Fruit fly (Drosophila melanogaster): ENCODE data around the gene SmydA-9.

Gene SmydA-9

DNA sequence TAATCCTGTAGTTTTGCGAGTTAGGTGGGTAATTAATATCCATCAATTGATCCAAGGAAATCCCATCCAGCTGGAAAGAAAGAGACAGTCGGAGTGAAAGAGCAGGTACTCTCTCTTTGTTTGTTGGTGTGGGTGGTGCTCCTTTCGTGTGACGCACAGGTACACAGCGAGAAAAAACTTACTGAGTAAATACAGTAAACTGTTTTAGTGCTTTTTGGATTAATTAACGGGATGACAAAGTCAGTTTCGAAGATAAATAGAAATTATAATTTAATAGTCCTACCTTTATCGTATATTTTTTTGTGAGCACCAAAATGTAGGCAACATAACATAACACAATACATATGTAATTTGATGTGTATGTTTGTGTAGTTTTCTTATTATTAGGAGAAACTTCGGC is 37.4 kb upstream of the SmydA-9 start:
- TF ChIP-seq CG34367 (tag; optimal IDR thresholded peaks at IDR 0.05) (peak; percentile 36), gl (tag; optimal IDR thresholded peaks at IDR 0.05) (no peak), CG8159 (tag; optimal IDR thresholded peaks at IDR 0.05) (peak; percentile 58), CG17806 (tag; optimal IDR thresholded peaks at IDR 0.05) (peak; percentile 53), CG32121 (GFP tag; IDR thresholded peaks at IDR 0.05) (no peak), CG9948 (tag; optimal IDR thresholded peaks at IDR 0.05) (peak; percentile 31), CG8301 (tag; optimal IDR thresholded peaks at IDR 0.05) (peak; percentile 58), CG15710 (tag; optimal IDR thresholded peaks at IDR 0.05) (peak; percentile 52), Pif1B (GFP tag; optimal IDR thresholded peaks at IDR 0.05) (peak; percentile 29), Ets98B (GFP tag; IDR thresholded peaks at IDR 0.05) (peak; percentile 33; the same call in 1 of the 2 replicates), CG4496 (GFP tag; IDR thresholded peaks at IDR 0.05) (peak; percentile 65; the same call in 2 of the 3 replicates), CG12605 (GFP tag; IDR thresholded peaks at IDR 0.05) (peak; percentile 64), Pif1A (GFP tag; optimal IDR thresholded peaks at IDR 0.05) (no peak)

DNA sequence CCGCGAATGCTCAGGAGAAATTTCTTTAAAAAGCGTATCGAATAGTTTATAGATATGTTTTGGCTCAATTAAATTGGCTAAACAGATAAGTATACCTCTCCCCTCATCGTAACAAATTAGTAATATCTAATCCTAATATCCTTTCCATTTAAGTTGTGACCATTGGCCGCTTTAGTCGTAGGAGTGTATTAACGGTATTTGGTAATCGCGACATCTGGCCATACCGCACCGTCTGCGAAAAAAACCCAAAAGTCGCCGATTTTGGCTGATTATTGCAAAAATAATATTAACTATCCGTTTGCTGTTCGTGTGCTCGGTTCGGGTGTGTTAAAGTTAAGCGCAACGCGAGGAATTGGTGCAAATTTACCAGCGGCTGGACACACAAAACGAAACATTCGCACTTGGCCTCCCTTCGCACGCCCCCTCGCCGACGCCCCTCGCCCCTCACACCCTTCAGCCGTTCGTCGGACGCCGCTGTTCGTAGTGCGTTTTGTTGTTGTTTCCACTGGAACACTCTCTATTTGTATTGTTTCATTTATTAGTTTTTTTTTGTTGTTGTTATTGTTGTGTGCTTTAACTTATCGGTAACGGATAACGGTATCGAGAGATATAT is 36.6 kb upstream of the SmydA-9 start, which contains the start of the genes amx and Dsor1:
Gene amx, minus strand, starts transcription at position 166 of the 613 bp plus-strand sequence.
Gene Dsor1, plus strand, starts transcription at position 172 of the 613 bp plus-strand sequence.
- no peak for TF ChIP-seq Pif1B (GFP tag; optimal IDR thresholded peaks at IDR 0.05)
- TF ChIP-seq D1 (tag; optimal IDR thresholded peaks at IDR 0.05) = no peak
- no peak for TF ChIP-seq CG15710 (tag; optimal IDR thresholded peaks at IDR 0.05)
- no peak for TF ChIP-seq CG34367 (tag; optimal IDR thresholded peaks at IDR 0.05)
- TF ChIP-seq rn (GFP tag; IDR thresholded peaks at IDR 0.05) = no peak

DNA sequence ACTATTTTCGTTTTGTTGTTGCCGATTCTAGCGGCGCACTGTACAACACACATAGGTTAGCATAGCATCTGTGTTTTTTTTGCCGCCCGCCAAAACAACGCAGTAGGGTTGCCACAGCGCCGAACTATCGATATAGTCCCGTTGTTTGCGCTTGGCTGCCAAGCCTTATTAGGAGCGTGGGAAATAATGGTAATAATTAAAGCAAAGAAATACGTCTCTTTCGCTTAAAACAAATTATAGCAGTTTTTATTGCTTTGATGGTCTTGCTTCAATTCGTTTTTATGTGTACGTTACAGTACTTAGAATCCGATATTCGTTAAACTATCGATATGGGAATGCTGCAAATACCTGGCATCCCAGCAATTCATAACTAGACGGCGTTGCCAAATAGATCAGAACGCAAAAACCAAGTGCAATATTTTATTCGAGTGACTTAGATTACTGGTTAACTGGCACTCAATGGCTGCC is 32.8 kb upstream of the SmydA-9 start, which contains the start of the genes mxc and Larp7:
Gene mxc, minus strand, starts transcription at position 51 of the 468 bp plus-strand sequence.
Gene Larp7, plus strand, starts transcription at position 401 of the 468 bp plus-strand sequence.
- 0 out of 2 replicates have a peak, but pooled peaks have one; percentile 9 for TF ChIP-seq Ets98B (GFP tag; IDR thresholded peaks at IDR 0.05)
- TF ChIP-seq Snoo (tag; optimal IDR thresholded peaks at IDR 0.05) = no peak
- peak; percentile 53 for TF ChIP-seq CG15710 (tag; optimal IDR thresholded peaks at IDR 0.05)
- no peak for TF ChIP-seq CG32121 (GFP tag; IDR thresholded peaks at IDR 0.05)
- peak; percentile 47; the same call in 1 of the 3 replicates for TF ChIP-seq fd96Ca (GFP tag; IDR thresholded peaks at IDR 0.05)
- peak; percentile 13 for TF ChIP-seq CG9948 (tag; optimal IDR thresholded peaks at IDR 0.05)
- no peak for TF ChIP-seq gl (tag; optimal IDR thresholded peaks at IDR 0.05)
- TF ChIP-seq CG17806 (tag; optimal IDR thresholded peaks at IDR 0.05) = peak; percentile 9
- TF ChIP-seq rn (GFP tag; IDR thresholded peaks at IDR 0.05) = no peak

DNA sequence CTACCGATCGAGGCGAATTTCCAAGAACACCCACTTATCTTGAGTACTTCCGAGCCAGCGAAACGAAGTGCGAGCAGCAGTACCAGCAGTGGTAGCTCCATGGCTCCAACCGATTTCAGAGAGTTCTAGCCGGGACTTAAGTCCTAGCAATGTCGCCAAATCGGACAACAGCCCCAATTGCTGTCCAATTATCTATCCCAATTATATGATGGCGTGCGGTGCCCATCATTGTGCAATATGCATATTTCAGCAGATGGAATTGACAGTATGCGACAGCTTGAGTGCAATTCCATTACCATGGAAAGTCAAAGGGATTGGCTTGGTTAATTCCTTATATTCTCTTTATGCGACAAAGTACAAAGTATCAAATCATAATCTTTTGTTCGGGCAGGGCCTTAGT is 25.8 kb upstream of the SmydA-9 start, which contains the start of gene Ir8a:
Gene Ir8a, minus strand, starts transcription at position 101 of the 400 bp plus-strand sequence.
- TF ChIP-seq CG12605 (GFP tag; IDR thresholded peaks at IDR 0.05) (no peak), Snoo (tag; optimal IDR thresholded peaks at IDR 0.05) (no peak), gl (tag; optimal IDR thresholded peaks at IDR 0.05) (no peak), CG4496 (GFP tag; IDR thresholded peaks at IDR 0.05) (no peak), rn (GFP tag; IDR thresholded peaks at IDR 0.05) (no peak), fd96Ca (GFP tag; IDR thresholded peaks at IDR 0.05) (no peak), CG15710 (tag; optimal IDR thresholded peaks at IDR 0.05) (no peak), CG17806 (tag; optimal IDR thresholded peaks at IDR 0.05) (no peak), D1 (tag; optimal IDR thresholded peaks at IDR 0.05) (no peak), Pif1B (GFP tag; optimal IDR thresholded peaks at IDR 0.05) (no peak), CG8159 (tag; optimal IDR thresholded peaks at IDR 0.05) (no peak), CG9948 (tag; optimal IDR thresholded peaks at IDR 0.05) (no peak), CG8301 (tag; optimal IDR thresholded peaks at IDR 0.05) (no peak), EcR (GFP tag; optimal IDR thresholded peaks at IDR 0.05) (no peak)

DNA sequence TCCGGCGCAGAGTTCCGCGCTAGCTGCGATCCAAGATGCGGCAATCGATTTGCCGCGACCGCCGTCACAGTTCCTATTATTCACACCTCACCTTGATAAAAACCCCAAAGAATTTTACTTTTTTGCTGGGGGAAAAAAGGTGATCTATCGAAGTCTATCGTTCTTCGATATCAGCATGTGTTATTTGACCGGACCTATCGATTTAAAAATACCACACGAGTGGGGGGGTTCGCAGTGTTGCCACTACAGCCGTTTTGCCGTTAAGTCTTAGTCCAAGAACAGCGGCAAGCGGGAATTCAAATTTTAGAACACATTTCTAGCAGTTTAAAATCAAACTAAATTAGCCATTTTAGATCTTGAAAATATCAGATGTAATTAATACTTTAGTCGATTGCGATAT is 21.5 kb upstream of the SmydA-9 start, which contains the start of gene CG12121:
Gene CG12121, minus strand, starts transcription at position 180 of the 400 bp plus-strand sequence.
- no peak for TF ChIP-seq CG9948 (tag; optimal IDR thresholded peaks at IDR 0.05)
- no peak for TF ChIP-seq Pif1A (GFP tag; optimal IDR thresholded peaks at IDR 0.05)
- no peak for TF ChIP-seq rn (GFP tag; IDR thresholded peaks at IDR 0.05)
- no peak for TF ChIP-seq CG15710 (tag; optimal IDR thresholded peaks at IDR 0.05)
- no peak for TF ChIP-seq CG12605 (GFP tag; IDR thresholded peaks at IDR 0.05)
- no peak for TF ChIP-seq Pif1B (GFP tag; optimal IDR thresholded peaks at IDR 0.05)
- TF ChIP-seq CG8301 (tag; optimal IDR thresholded peaks at IDR 0.05) = no peak
- no peak for TF ChIP-seq EcR (GFP tag; optimal IDR thresholded peaks at IDR 0.05)
- TF ChIP-seq fd96Ca (GFP tag; IDR thresholded peaks at IDR 0.05) = no peak
- no peak for TF ChIP-seq Snoo (tag; optimal IDR thresholded peaks at IDR 0.05)
- no peak for TF ChIP-seq CG14655 (GFP tag; optimal IDR thresholded peaks at IDR 0.05)
- no peak for TF ChIP-seq gl (tag; optimal IDR thresholded peaks at IDR 0.05)
- no peak for TF ChIP-seq CG13204 (GFP tag; optimal IDR thresholded peaks at IDR 0.05)
- TF ChIP-seq CG4496 (GFP tag; IDR thresholded peaks at IDR 0.05) = no peak
- no peak for TF ChIP-seq CG8159 (tag; optimal IDR thresholded peaks at IDR 0.05)
- no peak for TF ChIP-seq CG32121 (GFP tag; IDR thresholded peaks at IDR 0.05)
- no peak for TF ChIP-seq CG34367 (tag; optimal IDR thresholded peaks at IDR 0.05)
- TF ChIP-seq CG10348 (GFP tag; IDR thresholded peaks at IDR 0.05) = no peak

DNA sequence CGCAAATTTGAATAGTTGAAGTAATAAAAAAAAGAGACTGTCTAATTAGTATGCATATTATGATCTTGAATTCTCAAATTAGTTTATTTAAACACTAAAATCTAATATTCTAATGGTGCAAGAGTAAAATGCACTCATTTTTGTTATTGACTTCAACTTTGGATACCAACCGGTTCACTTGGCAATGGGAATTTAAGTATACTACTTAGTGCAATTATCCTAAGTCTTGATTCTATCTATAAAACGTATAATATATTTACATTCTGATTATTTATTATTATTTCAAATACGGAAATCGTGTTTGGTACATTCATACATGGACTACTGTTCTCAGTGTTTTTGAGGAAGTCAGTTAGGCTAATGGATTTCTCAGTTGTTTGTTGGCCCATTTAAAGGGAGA is 16.1 kb upstream of the SmydA-9 start, which contains the start of gene Gr8a:
Gene Gr8a, plus strand, starts transcription at position 301 of the 400 bp plus-strand sequence.
- no peak for TF ChIP-seq CG8159 (tag; optimal IDR thresholded peaks at IDR 0.05)
- TF ChIP-seq CG13204 (GFP tag; optimal IDR thresholded peaks at IDR 0.05) = no peak
- TF ChIP-seq CG12605 (GFP tag; IDR thresholded peaks at IDR 0.05) = no peak
- TF ChIP-seq CG32121 (GFP tag; IDR thresholded peaks at IDR 0.05) = no peak

Data from whole organism, pupa.